Worm (Caenorhabditis elegans): Measurements from ENCODE around the gene ten-1.

DNA sequence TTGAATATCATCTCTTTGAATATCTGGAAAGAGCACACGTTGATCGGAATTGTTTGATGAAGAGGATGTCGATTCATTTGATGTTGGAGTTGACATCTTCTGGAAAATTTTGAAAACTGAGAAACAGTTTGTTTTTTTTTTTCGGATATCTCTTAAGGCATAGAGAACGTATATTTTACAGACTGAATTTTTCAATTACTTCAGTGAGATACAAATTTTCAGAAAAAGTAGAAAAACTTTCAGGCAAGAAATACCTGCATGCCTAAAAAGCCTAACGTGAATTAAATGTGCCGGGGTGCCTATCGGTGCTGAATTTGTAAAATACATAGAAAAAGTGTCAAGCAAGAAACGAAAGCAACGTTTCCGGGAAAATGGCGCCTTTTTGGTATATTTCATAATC lies 36.0 kb downstream of the ten-1 start, which contains the start of gene zak-1:
- TF ChIP-seq pha-4 (tag; optimal IDR thresholded peaks at IDR 0.05) = no peak
- TF ChIP-seq ztf-11 (tag; optimal IDR thresholded peaks at IDR 0.05) = no peak
- no peak for TF ChIP-seq lsy-2 (tag; optimal IDR thresholded peaks at IDR 0.05)
- no peak for TF ChIP-seq unc-62 (GFP tag; optimal IDR thresholded peaks at IDR 0.05)
- TF ChIP-seq unc-39 (tag; optimal IDR thresholded peaks at IDR 0.05) = no peak
- no peak for TF ChIP-seq lin-13 (tag; optimal IDR thresholded peaks at IDR 0.05)
- TF ChIP-seq snpc-4 (tag; optimal IDR thresholded peaks at IDR 0.05) = no peak
- no peak for TF ChIP-seq ces-1 (GFP tag; optimal IDR thresholded peaks at IDR 0.05)
- no peak for TF ChIP-seq mab-5 (tag; optimal IDR thresholded peaks at IDR 0.05)
- TF ChIP-seq flh-1 (GFP tag; optimal IDR thresholded peaks at IDR 0.05) = no peak
